Fruit fly (Drosophila melanogaster) whole organism, embryonic: Measurements from ENCODE around the gene Kua.

Source experiments
- Asciz ChIP-seq: fragments of 200-800 bp; sonication (Bioruptor generic); optimal IDR thresholded peaks from 2 replicates; lab custom pipeline; 2017; ENCODE audit warnings: missing biosample characterization, mild to moderate bottlenecking, missing genetic modification characterization, missing genetic modification reagents
- CG1024 ChIP-seq: fragments of 200-800 bp; sonication (Bioruptor generic); IDR thresholded peaks from 2 replicates; pipeline ENCODE4 v1.3.6; 2022; ENCODE audit warnings: missing biosample characterization, missing genetic modification characterization
- CG12071 ChIP-seq: fragments of 200-800 bp; sonication (Bioruptor generic); optimal IDR thresholded peaks from 3 replicates; lab custom pipeline; 2018; ENCODE audit warnings: missing biosample characterization, mild to moderate bottlenecking, missing genetic modification characterization
- CG13296 ChIP-seq: fragments of 200-800 bp; sonication (Bioruptor generic); optimal IDR thresholded peaks from 3 replicates; lab custom pipeline; 2018; ENCODE audit warnings: missing biosample characterization, mild to moderate bottlenecking, missing genetic modification characterization
- CG13894 ChIP-seq: fragments of 200-800 bp; sonication (Bioruptor generic); optimal IDR thresholded peaks from 3 replicates; lab custom pipeline; 2018; ENCODE audit warnings: missing biosample characterization, mild to moderate bottlenecking, missing genetic modification characterization, moderate library complexity
- CG1602 ChIP-seq: fragments of 200-800 bp; sonication (Bioruptor generic); optimal IDR thresholded peaks from 3 replicates; lab custom pipeline; 2016; ENCODE audit warnings: missing biosample characterization, missing genetic modification characterization
- CG16813 ChIP-seq: fragments of 200-800 bp; sonication (Bioruptor generic); IDR thresholded peaks from 3 replicates; pipeline ENCODE4 v1.3.6; 2022; ENCODE audit warnings: missing biosample characterization, missing genetic modification characterization; ENCODE audit not compliant: partially characterized antibody
- CG17359 ChIP-seq: fragments of 200-800 bp; sonication (Bioruptor generic); optimal IDR thresholded peaks from 3 replicates; lab custom pipeline; 2018; ENCODE audit warnings: missing biosample characterization, mild to moderate bottlenecking, missing genetic modification characterization, moderate library complexity
- CG30431 ChIP-seq: fragments of 200-800 bp; sonication (Bioruptor generic); optimal IDR thresholded peaks from 2 replicates; lab custom pipeline; 2017; ENCODE audit warnings: missing biosample characterization, missing genetic modification characterization
- CG6175 ChIP-seq: fragments of 200-800 bp; sonication (Bioruptor generic); IDR thresholded peaks from 3 replicates; pipeline ENCODE4 v1.3.6; 2022; ENCODE audit warnings: missing biosample characterization, missing genetic modification characterization
- CG7271 ChIP-seq: fragments of 200-800 bp; sonication (Bioruptor generic); optimal IDR thresholded peaks from 2 replicates; lab custom pipeline; 2018; ENCODE audit warnings: missing biosample characterization, mild to moderate bottlenecking, missing genetic modification characterization, moderate library complexity
- CG7745 ChIP-seq: fragments of 200-800 bp; sonication (Bioruptor generic); optimal IDR thresholded peaks from 2 replicates; lab custom pipeline; 2018; ENCODE audit warnings: missing biosample characterization, mild to moderate bottlenecking, missing genetic modification characterization, moderate library complexity
- CG9932 ChIP-seq: fragments of 200-800 bp; sonication (Bioruptor generic); IDR thresholded peaks from 2 replicates; pipeline ENCODE4 v1.3.6; 2022; ENCODE audit warnings: missing biosample characterization, missing genetic modification characterization
- CHES-1-like ChIP-seq: fragments of 200-800 bp; sonication (Bioruptor generic); optimal IDR thresholded peaks from 2 replicates; lab custom pipeline; 2016; ENCODE audit warnings: missing biosample characterization, missing genetic modification characterization
- Dip3 ChIP-seq: fragments of 200-800 bp; sonication (Bioruptor generic); optimal IDR thresholded peaks from 3 replicates; lab custom pipeline; 2016; ENCODE audit warnings: missing biosample characterization, missing genetic modification characterization
- HLH3B ChIP-seq: fragments of 200-800 bp; sonication (Bioruptor generic); IDR thresholded peaks from 2 replicates; pipeline ENCODE4 v1.3.6; 2022; ENCODE audit warnings: missing biosample characterization, missing genetic modification characterization
- HLHmδ ChIP-seq: fragments of 200-800 bp; sonication (Bioruptor generic); optimal IDR thresholded peaks from 2 replicates; lab custom pipeline; 2018; ENCODE audit warnings: missing biosample characterization, mild to moderate bottlenecking, missing genetic modification characterization, moderate library complexity
- Hr3 ChIP-seq: fragments of 200-800 bp; sonication (Bioruptor generic); optimal IDR thresholded peaks from 3 replicates; lab custom pipeline; 2016; ENCODE audit warnings: missing biosample characterization, missing genetic modification characterization
- Lhr ChIP-seq: fragments of 200-800 bp; sonication (Bioruptor generic); optimal IDR thresholded peaks from 3 replicates; lab custom pipeline; 2017; ENCODE audit warnings: mild to moderate bottlenecking, missing biosample characterization, missing genetic modification reagents, missing genetic modification characterization
- Lim3 ChIP-seq: fragments of 200-800 bp; sonication (Bioruptor generic); IDR thresholded peaks from 2 replicates; pipeline ENCODE4 v1.3.6; 2022; ENCODE audit warnings: missing biosample characterization, missing genetic modification characterization
- MESR4 ChIP-seq: fragments of 200-800 bp; sonication (Bioruptor generic); optimal IDR thresholded peaks from 2 replicates; lab custom pipeline; 2018; ENCODE audit warnings: missing biosample characterization, mild to moderate bottlenecking, missing genetic modification characterization, moderate library complexity
- MTF-1 ChIP-seq: fragments of 200-800 bp; sonication (Bioruptor generic); optimal IDR thresholded peaks from 2 replicates; lab custom pipeline; 2018; ENCODE audit warnings: missing biosample characterization, mild to moderate bottlenecking, missing genetic modification characterization, borderline replicate concordance
- Mad ChIP-seq: fragments of 200-800 bp; sonication (Bioruptor generic); optimal IDR thresholded peaks from 2 replicates; lab custom pipeline; 2016; ENCODE audit warnings: missing biosample characterization, missing genetic modification characterization
- Myb ChIP-seq: fragments of 200-800 bp; sonication (Bioruptor generic); optimal IDR thresholded peaks from 2 replicates; lab custom pipeline; 2016; ENCODE audit warnings: missing biosample characterization, missing genetic modification characterization
- NC2β ChIP-seq: fragments of 200-800 bp; sonication (Bioruptor generic); optimal IDR thresholded peaks from 2 replicates; lab custom pipeline; 2016; ENCODE audit warnings: missing biosample characterization, missing genetic modification characterization
- Nf-YA ChIP-seq: fragments of 200-800 bp; sonication (Bioruptor generic); IDR thresholded peaks from 2 replicates; pipeline ENCODE4 v1.3.6; 2022; ENCODE audit warnings: missing biosample characterization, missing genetic modification characterization
- PHDP ChIP-seq: fragments of 200-800 bp; sonication (Bioruptor generic); optimal IDR thresholded peaks from 3 replicates; lab custom pipeline; 2018; ENCODE audit warnings: missing biosample characterization, mild to moderate bottlenecking, missing genetic modification characterization, moderate library complexity
- ac ChIP-seq: fragments of 200-800 bp; sonication (Bioruptor generic); optimal IDR thresholded peaks from 3 replicates; lab custom pipeline; 2017; ENCODE audit warnings: missing biosample characterization, mild to moderate bottlenecking, missing genetic modification characterization
- ase ChIP-seq: fragments of 200-800 bp; sonication (Bioruptor generic); IDR thresholded peaks from 3 replicates; pipeline ENCODE4 v1.3.6; 2022; ENCODE audit warnings: missing biosample characterization, missing genetic modification characterization
- cg ChIP-seq: fragments of 200-800 bp; sonication (Bioruptor generic); optimal IDR thresholded peaks from 3 replicates; lab custom pipeline; 2019; ENCODE audit warnings: missing biosample characterization, mild to moderate bottlenecking, missing genetic modification characterization, moderate library complexity
- chn ChIP-seq: fragments of 200-800 bp; sonication (Bioruptor generic); optimal IDR thresholded peaks from 2 replicates; lab custom pipeline; 2016; ENCODE audit warnings: missing biosample characterization, missing genetic modification characterization
- dmrt99B ChIP-seq: fragments of 200-800 bp; sonication (Bioruptor generic); optimal IDR thresholded peaks from 2 replicates; lab custom pipeline; 2018; ENCODE audit warnings: missing biosample characterization, mild to moderate bottlenecking, missing genetic modification characterization, moderate library complexity
- eve ChIP-seq, 2 experiments: fragments of >200 bp; optimal IDR thresholded peaks; 2 replicates each; lab custom pipeline; 2017; ENCODE audit warnings: missing biosample characterization in 2 of 2, missing genetic modification characterization in 2 of 2
- fru ChIP-seq: fragments of >200 bp; optimal IDR thresholded peaks from 2 replicates; lab custom pipeline; 2017
- ftz-f1 ChIP-seq: fragments of 200-800 bp; sonication (Bioruptor generic); optimal IDR thresholded peaks from 2 replicates; lab custom pipeline; 2016; ENCODE audit warnings: missing biosample characterization, missing genetic modification characterization
- gt ChIP-seq: fragments of 200-800 bp; sonication (Bioruptor generic); IDR thresholded peaks from 2 replicates; pipeline ENCODE4 v1.3.6; 2022; ENCODE audit warnings: missing biosample characterization, missing genetic modification characterization
- hb ChIP-seq: fragments of 200-800 bp; sonication (Bioruptor generic); IDR thresholded peaks from 3 replicates; pipeline ENCODE4 v1.3.6; 2022; ENCODE audit warnings: missing biosample characterization, missing genetic modification characterization; ENCODE audit not compliant: partially characterized antibody
- kay ChIP-seq: fragments of 200-800 bp; sonication (Bioruptor generic); optimal IDR thresholded peaks from 2 replicates; lab custom pipeline; 2016; ENCODE audit warnings: missing biosample characterization, missing genetic modification characterization
- odd ChIP-seq: fragments of 200-800 bp; sonication (Bioruptor generic); optimal IDR thresholded peaks from 2 replicates; lab custom pipeline; 2017; ENCODE audit warnings: missing biosample characterization, mild to moderate bottlenecking, missing genetic modification characterization
- org-1 ChIP-seq: fragments of 200-800 bp; sonication (Bioruptor generic); optimal IDR thresholded peaks from 2 replicates; lab custom pipeline; 2017; ENCODE audit warnings: missing biosample characterization, missing genetic modification characterization
- pan ChIP-seq, 4 experiments: fragments of >200 bp in 3 of 4; fragments of 200-800 bp in 1 of 4; sonication (Bioruptor generic) in 1 of 4; optimal IDR thresholded peaks in 3 of 4; IDR thresholded peaks in 1 of 4; 2 replicates each; pipeline versions ENCODE4 v1.3.6 to Lab custom; 2017 to 2022; ENCODE audit warnings: missing biosample characterization in 2 of 4, missing genetic modification characterization in 2 of 4, mixed read lengths in 1 of 4
- pros ChIP-seq: fragments of 200-800 bp; sonication (Bioruptor generic); optimal IDR thresholded peaks from 3 replicates; lab custom pipeline; 2019; ENCODE audit warnings: missing biosample characterization, mild to moderate bottlenecking, missing genetic modification characterization, moderate library complexity
- row ChIP-seq: fragments of 200-800 bp; sonication (Bioruptor generic); IDR thresholded peaks from 3 replicates; pipeline ENCODE4 v1.3.6; 2022; ENCODE audit warnings: missing biosample characterization, missing genetic modification characterization
- seq ChIP-seq: fragments of 200-800 bp; sonication (Bioruptor generic); IDR thresholded peaks from 2 replicates; pipeline ENCODE4 v1.3.6; 2022; ENCODE audit warnings: missing biosample characterization, missing genetic modification characterization
- shn ChIP-seq: fragments of 200-800 bp; sonication (Bioruptor generic); optimal IDR thresholded peaks from 3 replicates; lab custom pipeline; 2016; ENCODE audit warnings: missing biosample characterization, missing genetic modification characterization
- slbo ChIP-seq: fragments of 200-800 bp; sonication (Bioruptor generic); IDR thresholded peaks from 2 replicates; pipeline ENCODE4 v1.3.6; 2022; ENCODE audit warnings: missing biosample characterization, missing genetic modification characterization
- tio ChIP-seq: fragments of 200-800 bp; sonication (Bioruptor generic); optimal IDR thresholded peaks from 2 replicates; lab custom pipeline; 2017; ENCODE audit warnings: missing biosample characterization, missing genetic modification characterization, inconsistent platforms
- twi ChIP-seq: fragments of 200-800 bp; optimal IDR thresholded peaks from 2 replicates; lab custom pipeline; 2019; ENCODE audit warnings: missing biosample characterization, mild to moderate bottlenecking, missing genetic modification characterization, moderate library complexity

The Kua gene

DNA sequence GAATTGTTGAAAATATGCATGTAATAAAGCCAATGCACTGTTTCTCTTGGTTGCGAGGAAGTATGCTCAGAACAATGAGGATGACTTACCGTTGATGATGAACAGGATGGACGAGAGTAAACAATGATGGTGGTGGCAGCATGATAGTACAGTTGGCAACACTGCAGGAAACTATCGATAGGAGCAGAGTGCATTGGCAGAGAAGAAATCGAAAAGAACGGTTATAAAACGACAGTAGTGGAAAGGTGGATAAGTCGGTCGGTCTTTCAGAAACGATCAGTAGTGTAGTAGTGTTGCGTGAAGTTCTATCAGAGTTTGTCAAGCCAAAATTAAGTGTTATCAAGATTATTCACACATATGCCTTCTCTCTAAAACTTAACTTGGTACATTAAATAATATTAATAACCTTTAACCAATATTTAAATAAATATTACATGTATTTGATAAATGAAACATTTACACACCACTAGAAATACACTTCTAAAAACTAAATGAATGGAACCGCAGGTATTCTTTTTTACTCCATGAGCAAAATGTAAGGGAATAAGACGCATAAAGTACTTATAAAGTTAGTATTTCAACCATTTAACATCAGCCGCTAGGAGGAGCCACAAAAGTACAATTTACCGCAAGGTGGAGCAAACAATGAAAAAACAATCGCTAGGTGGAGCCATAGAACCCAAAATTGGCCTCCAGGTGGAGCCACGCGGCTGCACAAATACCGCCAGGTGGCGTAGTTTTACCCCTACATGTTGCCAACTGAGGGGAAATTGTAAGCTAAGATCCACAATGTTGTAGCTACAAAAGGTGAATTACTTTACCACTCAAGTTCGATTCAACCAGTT lies 23.2 kb downstream of the Kua start (continued):
- TF ChIP-seq CG16813 (GFP tag; lab: Robert Waterston, UW), result peak; percentile 84
- peak; percentile 78 for TF ChIP-seq kay
- peak; percentile 91 for TF ChIP-seq HLHmδ (GFP tag; lab: Kevin White, UChicago)
- peak; percentile 76 for TF ChIP-seq Mad
- peak; percentile 84 for TF ChIP-seq CHES-1-like (GFP tag; lab: Kevin White, UChicago)
- TF ChIP-seq CG17359 (tag; lab: Kevin White, UChicago), result peak; percentile 81
- peak; percentile 67 for TF ChIP-seq twi (tag; lab: Kevin White, UChicago)
- peak; percentile 94 for TF ChIP-seq NC2β (GFP tag; lab: Kevin White, UChicago)
- no peak for TF ChIP-seq cg (GFP tag; lab: Kevin White, UChicago)
- peak; percentile 77 for TF ChIP-seq CG6175
- no peak; the same call in 1 of the 3 replicates for TF ChIP-seq hb (GFP tag; lab: Robert Waterston, UW)
- peak; percentile 92 for TF ChIP-seq Hr3 (GFP tag; lab: Kevin White, UChicago)
- peak; percentile 91 for TF ChIP-seq CG30431
- TF ChIP-seq slbo, result peak; percentile 98
- peak; percentile 64 for TF ChIP-seq Myb (GFP tag; lab: Kevin White, UChicago)
- peak; percentile 0 for TF ChIP-seq ac (GFP tag; lab: Kevin White, UChicago)
- TF ChIP-seq Lim3, result no peak
- peak; percentile 76 for TF ChIP-seq tio (GFP tag; lab: Kevin White, UChicago)
- TF ChIP-seq Nf-YA, result peak; percentile 78
- peak; percentile 93 for TF ChIP-seq ase (GFP tag; lab: Robert Waterston, UW)
- TF ChIP-seq Dip3 (GFP tag; lab: Kevin White, UChicago), result peak; percentile 70
- no peak for TF ChIP-seq ftz-f1 (GFP tag; lab: Kevin White, UChicago)
- peak; percentile 67 for TF ChIP-seq PHDP
- 0 out of 2 replicates have a peak, but pooled peaks have one; percentile 68 for TF ChIP-seq seq (GFP tag; lab: Robert Waterston, UW)
- TF ChIP-seq CG12071 (GFP tag; lab: Kevin White, UChicago), result peak; percentile 60
- TF ChIP-seq pan (optimal IDR thresholded peaks at IDR 0.05; lab: Kevin White, UChicago), result no peak
- TF ChIP-seq pan (GFP tag; optimal IDR thresholded peaks at IDR 0.05 in 1 of 2, IDR thresholded peaks at IDR 0.05 in 1 of 2), result peak in 1 of 2 experiments; percentile 86
- TF ChIP-seq pros (GFP tag; lab: Kevin White, UChicago), result no peak
- TF ChIP-seq odd (GFP tag; lab: Kevin White, UChicago), result peak; percentile 18
- TF ChIP-seq MESR4 (GFP tag; lab: Kevin White, UChicago), result no peak
- peak; percentile 70 for TF ChIP-seq CG13296 (GFP tag; lab: Kevin White, UChicago)
- TF ChIP-seq CG7745 (tag; lab: Kevin White, UChicago), result no peak
- peak; percentile 61 for TF ChIP-seq CG13894 (tag; lab: Kevin White, UChicago)
- TF ChIP-seq shn (GFP tag; lab: Kevin White, UChicago), result peak; percentile 91
- peak; percentile 97 for TF ChIP-seq Lhr (GFP tag; lab: Kevin White, UChicago)
- peak; percentile 94 for TF ChIP-seq CG1024 (GFP tag; lab: Robert Waterston, UW)
- peak; percentile 63 for TF ChIP-seq Asciz (GFP tag; lab: Kevin White, UChicago)
- TF ChIP-seq org-1 (GFP tag; lab: Kevin White, UChicago), result peak; percentile 23
- TF ChIP-seq chn, result peak; percentile 89
- TF ChIP-seq HLH3B, result peak; percentile 92
- TF ChIP-seq row, result peak; percentile 76
- TF ChIP-seq gt (GFP tag; lab: Robert Waterston, UW), result peak; percentile 79; the same call in 1 of the 2 replicates
- TF ChIP-seq eve (GFP tag; optimal IDR thresholded peaks at IDR 0.05; lab: Kevin White, UChicago), result peak in 1 of 2 experiments; percentile 89
- TF ChIP-seq CG1602 (GFP tag; lab: Kevin White, UChicago), result peak; percentile 94
- peak; percentile 68 for TF ChIP-seq dmrt99B (tag; lab: Kevin White, UChicago)
- TF ChIP-seq fru (lab: Kevin White, UChicago), result no peak
- peak; percentile 93 for TF ChIP-seq MTF-1 (GFP tag; lab: Kevin White, UChicago)
- peak; percentile 97 for TF ChIP-seq CG9932 (GFP tag; lab: Robert Waterston, UW)
- no peak for TF ChIP-seq CG7271
